Worm (Caenorhabditis elegans): ENCODE results near the gene dod-6.
"Not testable (repeated sequence)": the region's sequence is repeated elsewhere in the genome, so short reads cannot be mapped to it uniquely, and the experiment has no call there.

dod-6 gene

ce11 chrIII:10221860-10222259 is 24.3 kb downstream of the dod-6 start, which contains the start of gene Y70G10A.4:
Y70G10A.4 (plus strand) TSS chrIII:10222160.
- not testable (repeated sequence) for TF ChIP-seq Y95B8A.8 (GFP tag; IDR thresholded peaks at IDR 0.05); lin-26 (GFP tag; IDR thresholded peaks at IDR 0.05); ets-4 (GFP tag; optimal IDR thresholded peaks at IDR 0.05)

ce11 chrIII:10225056-10225455 is 27.5 kb downstream of the dod-6 start:
- TF ChIP-seq ZK185.1 (tag; optimal IDR thresholded peaks at IDR 0.05; ENCODE audit: poor library complexity, severe bottlenecking): peak; percentile 89

- no peak for TF ChIP-seq D2030.7 (GFP tag; IDR thresholded peaks at IDR 0.05)
- no peak for TF ChIP-seq let-526 (GFP tag; IDR thresholded peaks at IDR 0.05)
- TF ChIP-seq hsf-1 (GFP tag; IDR thresholded peaks at IDR 0.05): no peak
Measured at ce11 chrIII:10231641-10232040, 34.1 kb downstream of the dod-6 start.

DNA sequence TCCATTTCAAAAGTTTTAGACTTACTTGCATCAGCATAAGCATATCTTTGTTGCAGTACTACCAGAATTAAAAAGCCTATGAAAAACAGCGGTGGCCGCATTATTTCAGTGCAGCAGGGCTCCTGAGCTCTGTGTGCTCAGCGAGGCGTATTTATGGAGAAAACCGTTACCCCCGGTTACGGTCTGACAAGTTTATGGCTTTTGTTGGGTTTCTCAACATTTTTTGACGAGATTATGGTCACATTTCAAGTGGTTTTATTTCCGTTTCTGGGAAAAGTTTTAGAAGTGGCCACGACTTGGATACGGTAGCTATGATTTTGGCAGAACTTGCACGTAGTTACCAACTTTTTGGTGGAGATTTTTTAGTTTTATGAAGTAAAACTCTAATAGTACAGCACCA is 36.5 kb downstream of the dod-6 start, which contains the start of gene paml-1:
Gene paml-1, minus strand, starts transcription at position 101 of the 400 bp plus-strand sequence.
- TF ChIP-seq F57A8.1 (GFP tag; optimal IDR thresholded peaks at IDR 0.05): no peak
- TF ChIP-seq B0035.1 (tag; optimal IDR thresholded peaks at IDR 0.05): no peak
- no peak for TF ChIP-seq ztf-18 (tag; optimal IDR thresholded peaks at IDR 0.05)
- no peak for TF ChIP-seq Y53G8AR.9 (GFP tag; conservative IDR thresholded peaks at IDR 0.05)
- no peak for TF ChIP-seq attf-5 (GFP tag; optimal IDR thresholded peaks at IDR 0.05)
- TF ChIP-seq ztf-22 (GFP tag; optimal IDR thresholded peaks at IDR 0.05): no peak
- no peak for TF ChIP-seq lsl-1 (GFP tag; optimal IDR thresholded peaks at IDR 0.05)
- TF ChIP-seq lir-1 (GFP tag; conservative IDR thresholded peaks at IDR 0.05): no peak
- TF ChIP-seq ztf-25 (GFP tag; IDR thresholded peaks at IDR 0.05): no peak

ce11 chrIII:10236291-10236871 is 38.9 kb downstream of the dod-6 start:
- TF ChIP-seq hmg-1.2 (GFP tag; IDR thresholded peaks at IDR 0.05) (no peak), nhr-90 (tag; optimal IDR thresholded peaks at IDR 0.05) (no peak), D2030.7 (GFP tag; IDR thresholded peaks at IDR 0.05) (no peak), let-526 (GFP tag; IDR thresholded peaks at IDR 0.05) (no peak), F39B2.1 (GFP tag; IDR thresholded peaks at IDR 0.05) (no peak), Y56A3A.18 (GFP tag; IDR thresholded peaks at IDR 0.05) (no peak), F57C9.4 (tag; optimal IDR thresholded peaks at IDR 0.05) (no peak), nhr-27 (tag; optimal IDR thresholded peaks at IDR 0.05) (no peak), Y79H2A.3 (GFP tag; conservative IDR thresholded peaks at IDR 0.05) (no peak), efl-1 (GFP tag; optimal IDR thresholded peaks at IDR 0.05) (no peak), lin-35 (GFP tag; optimal IDR thresholded peaks at IDR 0.05) (no peak), pbrm-1 (GFP tag; IDR thresholded peaks at IDR 0.05) (no peak), dpff-1 (tag; optimal IDR thresholded peaks at IDR 0.05) (no peak), B0336.3 (GFP tag; IDR thresholded peaks at IDR 0.05) (no peak), madf-3 (GFP tag; IDR thresholded peaks at IDR 0.05) (no peak), bed-2 (GFP tag; IDR thresholded peaks at IDR 0.05) (no peak), T26A5.8 (tag; optimal IDR thresholded peaks at IDR 0.05) (no peak), C17E4.6 (GFP tag; IDR thresholded peaks at IDR 0.05) (no peak), Y67H2A.10 (GFP tag; conservative IDR thresholded peaks at IDR 0.05) (no peak)

All from whole organism, young adult.